ENCODE assay signal across 1 fruit fly cellular context in the genomic region with DNA sequence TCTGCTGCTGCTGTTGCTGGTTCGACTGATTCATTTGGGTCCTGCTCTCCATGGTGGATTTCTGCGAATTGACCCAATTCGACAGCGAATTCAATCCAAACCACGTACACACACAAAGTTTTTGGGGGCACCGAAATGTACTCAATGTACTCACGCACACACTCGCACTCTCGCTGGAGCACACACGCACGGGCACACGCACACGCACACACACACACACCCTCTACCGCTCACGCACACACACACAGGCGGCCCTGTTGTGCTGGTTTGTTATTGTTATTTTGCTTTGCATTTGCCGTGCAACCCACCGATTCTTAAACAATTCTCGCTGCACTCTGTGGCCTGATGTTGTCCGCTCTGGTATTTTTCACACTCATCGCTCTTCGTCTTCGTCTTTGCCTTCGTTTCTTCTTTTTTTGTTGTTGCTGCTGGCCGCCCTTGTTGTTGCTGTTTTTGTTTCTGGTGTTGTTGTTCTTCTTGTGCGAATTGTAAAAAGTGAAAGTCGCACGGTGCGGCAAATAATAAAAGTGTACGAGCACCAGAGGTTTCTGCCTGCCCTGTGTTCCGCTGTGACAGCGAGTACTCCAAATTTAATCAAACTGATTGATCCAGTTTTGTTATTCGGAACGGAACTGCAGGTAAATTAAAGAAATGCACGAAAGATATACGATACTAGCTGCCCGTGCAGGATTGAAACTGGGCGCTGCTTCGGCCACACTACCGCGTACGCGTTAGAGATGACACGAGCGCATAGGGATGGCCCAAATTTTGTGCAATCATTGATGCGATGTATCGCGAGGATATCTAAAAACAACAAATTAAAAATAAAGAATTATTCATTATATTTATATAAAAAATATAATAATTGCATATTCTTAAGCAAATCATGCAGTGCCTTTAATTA.
TF ChIP-seq lines count a peak whose summit lies in the region.

TSS of gene CG3744 (minus strand) at position 716 of the 904 bp plus-strand sequence.

TF ChIP-seq in whole organism, embryonic, 481 proteins besides CTCF, POLR2A, EP300 and RAD21 (continued from another document):
- TF ChIP-seq Hmx (GFP tag; optimal IDR thresholded peaks at IDR 0.05; lab: Kevin White, UChicago) (no peak), GATAe (GFP tag; conservative IDR thresholded peaks at IDR 0.05; lab: Robert Waterston, UW) (peak; percentile 77), CG12942 (GFP tag; optimal IDR thresholded peaks at IDR 0.05; lab: Kevin White, UChicago) (peak; percentile 87), CG13296 (GFP tag; optimal IDR thresholded peaks at IDR 0.05; lab: Kevin White, UChicago) (peak; percentile 90), CG1792 (GFP tag; optimal IDR thresholded peaks at IDR 0.05; lab: Kevin White, UChicago) (peak; percentile 42), mld (GFP tag; IDR thresholded peaks at IDR 0.05; lab: Robert Waterston, UW; ENCODE audit: partially characterized antibody) (peak; percentile 84), CG5953 (GFP tag; IDR thresholded peaks at IDR 0.05; lab: Robert Waterston, UW) (peak; percentile 88), jing (GFP tag; optimal IDR thresholded peaks at IDR 0.05; lab: Kevin White, UChicago) (peak; percentile 62), CG17829 (tag; optimal IDR thresholded peaks at IDR 0.05; lab: Kevin White, UChicago) (peak; percentile 91), BEAF-32 (GFP tag; optimal IDR thresholded peaks at IDR 0.05; lab: Kevin White, UChicago) (peak; percentile 92), CG5245 (GFP tag; optimal IDR thresholded peaks at IDR 0.05; lab: Kevin White, UChicago) (peak; percentile 82), nom (GFP tag; optimal IDR thresholded peaks at IDR 0.05; lab: Kevin White, UChicago) (no peak), CG1603 (tag; optimal IDR thresholded peaks at IDR 0.05; lab: Kevin White, UChicago) (peak; percentile 66), mirr (GFP tag; optimal IDR thresholded peaks at IDR 0.05; lab: Kevin White, UChicago) (peak; percentile 74), CG15073 (GFP tag; optimal IDR thresholded peaks at IDR 0.05; lab: Kevin White, UChicago) (peak; percentile 49), tap (tag; optimal IDR thresholded peaks at IDR 0.05; lab: Kevin White, UChicago) (peak; percentile 85), grau (tag; optimal IDR thresholded peaks at IDR 0.05; lab: Kevin White, UChicago) (peak; percentile 92), her (GFP tag; optimal IDR thresholded peaks at IDR 0.05; lab: Kevin White, UChicago) (peak; percentile 39), HLHmδ (GFP tag; optimal IDR thresholded peaks at IDR 0.05; lab: Kevin White, UChicago) (no peak), ash1 (GFP tag; optimal IDR thresholded peaks at IDR 0.05; lab: Kevin White, UChicago) (peak; percentile 70), corto (GFP tag; optimal IDR thresholded peaks at IDR 0.05; lab: Kevin White, UChicago) (peak; percentile 44), Sox100B (GFP tag; optimal IDR thresholded peaks at IDR 0.05; lab: Kevin White, UChicago) (no peak), CG8944 (GFP tag; optimal IDR thresholded peaks at IDR 0.05; lab: Kevin White, UChicago) (peak; percentile 69), CG11504 (tag; optimal IDR thresholded peaks at IDR 0.05; lab: Kevin White, UChicago) (peak; percentile 88), CG30403 (GFP tag; optimal IDR thresholded peaks at IDR 0.05; lab: Kevin White, UChicago) (peak; percentile 92), Ada2b (GFP tag; IDR thresholded peaks at IDR 0.05; lab: Robert Waterston, UW) (peak; percentile 93), slou (GFP tag; optimal IDR thresholded peaks at IDR 0.05; lab: Kevin White, UChicago) (peak; percentile 85), Fer2 (tag; optimal IDR thresholded peaks at IDR 0.05; lab: Kevin White, UChicago) (peak; percentile 91), CG31365 (tag; optimal IDR thresholded peaks at IDR 0.05; lab: Kevin White, UChicago) (no peak), Aef1 (GFP tag; IDR thresholded peaks at IDR 0.05; lab: Robert Waterston, UW) (peak; percentile 92)
